Worm (Caenorhabditis elegans): ENCODE measurements around the gene R144.6.
"Not testable (repeated sequence)": the region's sequence is repeated elsewhere in the genome, so short reads cannot be mapped to it uniquely, and the experiment has no call there.

R144.6 gene

ce11 chrIII:5031375-5031836, 26.9 kb upstream of the R144.6 start (continued):
- TF ChIP-seq madf-8 (GFP tag; conservative IDR thresholded peaks at IDR 0.05) (0 out of 2 replicates have a peak, but pooled peaks have one; percentile 27), let-526 (GFP tag; IDR thresholded peaks at IDR 0.05) (peak; percentile 59; the same call in 1 of the 2 replicates), nhr-90 (tag; optimal IDR thresholded peaks at IDR 0.05) (peak; percentile 70), rpc-1 (optimal IDR thresholded peaks at IDR 0.05) (peak; percentile 71), rpc-1 (tag; optimal IDR thresholded peaks at IDR 0.05) (peak; percentile 63), snpc-4 (GFP tag; optimal IDR thresholded peaks at IDR 0.05) (peak; percentile 46), snpc-4 (tag; optimal IDR thresholded peaks at IDR 0.05) (peak in 1 of 4 experiments; percentile 64), madf-6 (GFP tag; IDR thresholded peaks at IDR 0.05) (peak; percentile 70), madf-10 (tag; optimal IDR thresholded peaks at IDR 0.05) (peak; percentile 71), hsf-1 (GFP tag; IDR thresholded peaks at IDR 0.05) (0 out of 2 replicates have a peak, but pooled peaks have one; percentile 55), attf-5 (GFP tag; optimal IDR thresholded peaks at IDR 0.05) (peak; percentile 71), sea-2 (GFP tag; IDR thresholded peaks at IDR 0.05) (peak; percentile 84), Y95B8A.8 (GFP tag; IDR thresholded peaks at IDR 0.05) (0 out of 2 replicates have a peak, but pooled peaks have one; percentile 73), him-1 (tag; optimal IDR thresholded peaks at IDR 0.05) (peak; percentile 55), lin-26 (GFP tag; IDR thresholded peaks at IDR 0.05) (peak; percentile 91), C17E4.6 (GFP tag; IDR thresholded peaks at IDR 0.05) (peak; percentile 79), lsl-1 (GFP tag; optimal IDR thresholded peaks at IDR 0.05) (peak; percentile 55), chd-7 (tag; optimal IDR thresholded peaks at IDR 0.05) (peak; percentile 79), dox-1 (GFP tag; IDR thresholded peaks at IDR 0.05) (peak; percentile 98), nhr-80 (tag; optimal IDR thresholded peaks at IDR 0.05) (peak; percentile 89), nhr-179 (tag; optimal IDR thresholded peaks at IDR 0.05) (peak; percentile 70), B0261.1 (tag; optimal IDR thresholded peaks at IDR 0.05) (peak; percentile 79), sptf-2 (GFP tag; optimal IDR thresholded peaks at IDR 0.05) (peak; percentile 44), aptf-2 (GFP tag; conservative IDR thresholded peaks at IDR 0.05) (peak; percentile 55; the same call in 1 of the 2 replicates), zim-3 (tag; optimal IDR thresholded peaks at IDR 0.05) (peak; percentile 1), ets-4 (GFP tag; optimal IDR thresholded peaks at IDR 0.05) (peak; percentile 55), dpff-1 (tag; optimal IDR thresholded peaks at IDR 0.05) (peak; percentile 2), T07F8.4 (tag; optimal IDR thresholded peaks at IDR 0.05) (peak; percentile 69), lsy-27 (tag; optimal IDR thresholded peaks at IDR 0.05; ENCODE audit: borderline replicate concordance, insufficient read depth) (peak; percentile 39), nhr-120 (GFP tag; IDR thresholded peaks at IDR 0.05) (0 out of 2 replicates have a peak, but pooled peaks have one; percentile 19), bed-2 (GFP tag; IDR thresholded peaks at IDR 0.05) (0 out of 2 replicates have a peak, but pooled peaks have one; percentile 14), lin-40 (tag; optimal IDR thresholded peaks at IDR 0.05) (peak; percentile 91), attf-3 (GFP tag; conservative IDR thresholded peaks at IDR 0.05) (peak; percentile 57), cebp-1 (GFP tag; IDR thresholded peaks at IDR 0.05) (0 out of 2 replicates have a peak, but pooled peaks have one; percentile 45), ztf-18 (tag; optimal IDR thresholded peaks at IDR 0.05) (peak; percentile 87), rcor-1 (GFP tag; IDR thresholded peaks at IDR 0.05) (peak; percentile 93), akir-1 (GFP tag; optimal IDR thresholded peaks at IDR 0.05) (peak; percentile 39), let-607 (tag; optimal IDR thresholded peaks at IDR 0.05) (peak in 1 of 2 experiments; percentile 59), Y53G8AR.9 (GFP tag; conservative IDR thresholded peaks at IDR 0.05) (peak; percentile 74), mcd-1 (GFP tag; IDR thresholded peaks at IDR 0.05) (peak; percentile 84), Y79H2A.3 (GFP tag; conservative IDR thresholded peaks at IDR 0.05) (0 out of 2 replicates have a peak, but pooled peaks have one; percentile 22), F57C9.4 (tag; optimal IDR thresholded peaks at IDR 0.05) (peak; percentile 21), F49E8.2 (tag; optimal IDR thresholded peaks at IDR 0.05; ENCODE audit: insufficient read depth) (peak; percentile 9), F23B12.7 (tag; optimal IDR thresholded peaks at IDR 0.05; ENCODE audit: insufficient read depth) (peak; percentile 19), F33H1.4 (GFP tag; IDR thresholded peaks at IDR 0.05) (peak; percentile 71), ztf-25 (GFP tag; IDR thresholded peaks at IDR 0.05) (0 out of 2 replicates have a peak, but pooled peaks have one; percentile 17)
- TF ChIP-seq cebp-1 (tag; optimal IDR thresholded peaks at IDR 0.05) = not testable (repeated sequence)
